Fruit fly (Drosophila melanogaster): ENCODE results near the gene IPIP.

The IPIP gene

DNA sequence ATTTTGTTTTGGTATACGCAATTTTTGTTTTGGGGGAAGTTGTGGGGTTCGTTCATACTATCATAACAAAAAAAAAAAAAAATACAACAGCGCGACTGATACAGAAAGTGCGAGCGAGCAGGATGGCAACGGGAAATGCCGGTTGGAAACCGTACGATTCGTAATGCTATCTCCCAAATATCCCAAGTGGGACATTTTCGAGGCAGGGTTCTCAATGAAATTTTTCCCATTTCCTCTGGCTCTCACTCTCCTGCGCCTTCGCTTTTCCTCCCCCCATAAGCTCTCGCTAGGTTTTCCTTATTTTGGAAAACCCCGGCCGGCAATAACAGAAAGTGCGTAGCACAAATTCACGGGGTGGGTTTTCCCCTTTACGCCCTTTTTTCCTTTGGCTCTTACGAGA is 44.5 kb downstream of the IPIP start (continued):
- no peak for TF ChIP-seq Hmx (GFP tag; optimal IDR thresholded peaks at IDR 0.05)
- TF ChIP-seq sqz (GFP tag; optimal IDR thresholded peaks at IDR 0.05): peak; percentile 93
- no peak for TF ChIP-seq CG8944 (GFP tag; optimal IDR thresholded peaks at IDR 0.05)
- TF ChIP-seq chm (GFP tag; IDR thresholded peaks at IDR 0.05): peak; percentile 57
- peak; percentile 65; the same call in 1 of the 2 replicates for TF ChIP-seq CG32767 (GFP tag; IDR thresholded peaks at IDR 0.05)
- no peak for TF ChIP-seq BtbVII (GFP tag; optimal IDR thresholded peaks at IDR 0.05)
- 0 out of 2 replicates have a peak, but pooled peaks have one; percentile 14 for TF ChIP-seq vvl (GFP tag; IDR thresholded peaks at IDR 0.05)
- no peak for TF ChIP-seq CG15601 (tag; optimal IDR thresholded peaks at IDR 0.05)
- peak; percentile 64 for TF ChIP-seq phol (tag; optimal IDR thresholded peaks at IDR 0.05)
- no peak for TF ChIP-seq CG9215 (GFP tag; IDR thresholded peaks at IDR 0.05)
- TF ChIP-seq toy (GFP tag; IDR thresholded peaks at IDR 0.05): no peak
- no peak for TF ChIP-seq ATbp (GFP tag; optimal IDR thresholded peaks at IDR 0.05)
- no peak for TF ChIP-seq Meics (GFP tag; optimal IDR thresholded peaks at IDR 0.05)
- no peak for TF ChIP-seq CG6654 (GFP tag; optimal IDR thresholded peaks at IDR 0.05)
- TF ChIP-seq Hand (GFP tag; optimal IDR thresholded peaks at IDR 0.05): no peak
- no peak for TF ChIP-seq CG14667 (GFP tag; IDR thresholded peaks at IDR 0.05)
- TF ChIP-seq MESR4 (GFP tag; optimal IDR thresholded peaks at IDR 0.05): no peak
- TF ChIP-seq pho (GFP tag; optimal IDR thresholded peaks at IDR 0.05): no peak
- TF ChIP-seq CG32772 (GFP tag; IDR thresholded peaks at IDR 0.05): 0 out of 2 replicates have a peak, but pooled peaks have one; percentile 24
- TF ChIP-seq CG17912 (GFP tag; optimal IDR thresholded peaks at IDR 0.05): no peak
- TF ChIP-seq Ets97D (GFP tag; optimal IDR thresholded peaks at IDR 0.05): peak; percentile 59
- TF ChIP-seq CG9609 (GFP tag; optimal IDR thresholded peaks at IDR 0.05): no peak
- TF ChIP-seq PHDP (tag; optimal IDR thresholded peaks at IDR 0.05): no peak
- TF ChIP-seq ac (GFP tag; optimal IDR thresholded peaks at IDR 0.05): no peak
- TF ChIP-seq Ravus (GFP tag; IDR thresholded peaks at IDR 0.05): no peak
- no peak for TF ChIP-seq tgo (GFP tag; IDR thresholded peaks at IDR 0.05)
- no peak for TF ChIP-seq cad (GFP tag; optimal IDR thresholded peaks at IDR 0.05)
- TF ChIP-seq lab (GFP tag; optimal IDR thresholded peaks at IDR 0.05): peak; percentile 20
- TF ChIP-seq CG14050 (GFP tag; IDR thresholded peaks at IDR 0.05): no peak
- TF ChIP-seq HmgZ (tag; optimal IDR thresholded peaks at IDR 0.05): no peak
- TF ChIP-seq bigmax (GFP tag; optimal IDR thresholded peaks at IDR 0.05): no peak
- no peak for TF ChIP-seq Nf-YC (tag; optimal IDR thresholded peaks at IDR 0.05)
- no peak for TF ChIP-seq TFAM (GFP tag; optimal IDR thresholded peaks at IDR 0.05)
- no peak for TF ChIP-seq CG30020 (tag; optimal IDR thresholded peaks at IDR 0.05)
- no peak for TF ChIP-seq Hmr (GFP tag; optimal IDR thresholded peaks at IDR 0.05)
- TF ChIP-seq pan (optimal IDR thresholded peaks at IDR 0.05): no peak
- no peak for TF ChIP-seq pan (GFP tag; optimal IDR thresholded peaks at IDR 0.05 in 1 of 2, IDR thresholded peaks at IDR 0.05 in 1 of 2)
- no peak for TF ChIP-seq zfh1 (GFP tag; IDR thresholded peaks at IDR 0.05)
- no peak for TF ChIP-seq CG8281 (tag; optimal IDR thresholded peaks at IDR 0.05)
- TF ChIP-seq nerfin-1 (tag; optimal IDR thresholded peaks at IDR 0.05): peak; percentile 39
- TF ChIP-seq CG5180 (GFP tag; optimal IDR thresholded peaks at IDR 0.05): peak; percentile 58
- peak; percentile 98 for TF ChIP-seq CG13894 (tag; optimal IDR thresholded peaks at IDR 0.05)
- no peak for TF ChIP-seq CG10565 (GFP tag; optimal IDR thresholded peaks at IDR 0.05)
- no peak for TF ChIP-seq zen2 (GFP tag; IDR thresholded peaks at IDR 0.05; ENCODE audit: partially characterized antibody)
- peak; percentile 25 for TF ChIP-seq CG18599 (GFP tag; optimal IDR thresholded peaks at IDR 0.05)
- no peak for TF ChIP-seq cato (GFP tag; optimal IDR thresholded peaks at IDR 0.05; ENCODE audit: borderline replicate concordance)
- TF ChIP-seq disco-r (GFP tag; optimal IDR thresholded peaks at IDR 0.05): no peak
- TF ChIP-seq Atf6 (GFP tag; IDR thresholded peaks at IDR 0.05): 0 out of 2 replicates have a peak, but pooled peaks have one; percentile 14
- no peak for TF ChIP-seq chif (GFP tag; optimal IDR thresholded peaks at IDR 0.05)
- TF ChIP-seq CG13624 (GFP tag; optimal IDR thresholded peaks at IDR 0.05): peak; percentile 26
- TF ChIP-seq Poxn (GFP tag; IDR thresholded peaks at IDR 0.05): no peak
- no peak for TF ChIP-seq chn (GFP tag; optimal IDR thresholded peaks at IDR 0.05)
